Worm (Caenorhabditis elegans) whole organism, late embryonic: ENCODE results near the gene ztf-27.
A peak's percentile ranks its signal among the peaks of the same experiment; 100 is the strongest.

Source experiments
- C08G9.2 ChIP-seq: sonication (generic microtip); optimal IDR thresholded peaks from 2 replicates; lab custom pipeline; 2016; ENCODE audit warnings: mild to moderate bottlenecking, missing genetic modification characterization, moderate library complexity, missing compliant biosample characterization
- F13H6.1 ChIP-seq: sonication (generic microtip); optimal IDR thresholded peaks from 2 replicates; lab custom pipeline; 2016; ENCODE audit warnings: missing genetic modification characterization, missing compliant biosample characterization
- K02D7.2 ChIP-seq: sonication (generic microtip); optimal IDR thresholded peaks from 2 replicates; lab custom pipeline; 2017; ENCODE audit warnings: mild to moderate bottlenecking, missing genetic modification characterization, missing compliant biosample characterization
- K09A11.1 ChIP-seq: sonication (generic microtip); optimal IDR thresholded peaks from 2 replicates; lab custom pipeline; 2017; ENCODE audit warnings: antibody characterized with exemption, mild to moderate bottlenecking, missing genetic modification characterization, missing compliant biosample characterization; ENCODE audit not compliant: insufficient read depth
- T23F11.4 ChIP-seq: fragments of 200-800 bp; sonication (Bioruptor generic); optimal IDR thresholded peaks from 2 replicates; lab custom pipeline; 2018; ENCODE audit warnings: mild to moderate bottlenecking, missing genetic modification characterization, missing compliant biosample characterization
- Y22D7AL.16 ChIP-seq: sonication (generic microtip); optimal IDR thresholded peaks from 2 replicates; lab custom pipeline; 2016; ENCODE audit warnings: missing genetic modification characterization, missing compliant biosample characterization
- ama-1 ChIP-seq: fragments of 150-350 bp; optimal IDR thresholded peaks from 2 replicates; lab custom pipeline; 2014
- ceh-18 ChIP-seq: sonication (generic microtip); optimal IDR thresholded peaks from 2 replicates; lab custom pipeline; 2016; ENCODE audit warnings: missing genetic modification characterization, missing compliant biosample characterization
- ceh-2 ChIP-seq: sonication (generic microtip); optimal IDR thresholded peaks from 2 replicates; lab custom pipeline; 2016; ENCODE audit warnings: missing genotype, missing genetic modification characterization, missing compliant biosample characterization
- ceh-22 ChIP-seq: sonication (generic microtip); optimal IDR thresholded peaks from 2 replicates; lab custom pipeline; 2017; ENCODE audit warnings: missing biosample characterization, missing genetic modification characterization
- ceh-30 ChIP-seq: fragments of 150-350 bp; optimal IDR thresholded peaks from 2 replicates; lab custom pipeline; 2014; ENCODE audit warnings: missing biosample characterization, missing genetic modification characterization
- ceh-31 ChIP-seq: sonication (generic microtip); optimal IDR thresholded peaks from 2 replicates; lab custom pipeline; 2016; ENCODE audit warnings: missing genetic modification characterization, missing compliant biosample characterization
- ceh-45 ChIP-seq: fragments of 200-800 bp; sonication (Bioruptor generic); IDR thresholded peaks from 2 replicates; pipeline ENCODE4 v1.3.6; 2022; ENCODE audit warnings: missing genetic modification reagents, missing genetic modification characterization, missing compliant biosample characterization
- ceh-6 ChIP-seq: fragments of 200-800 bp; sonication (Bioruptor generic); optimal IDR thresholded peaks from 2 replicates; lab custom pipeline; 2018; ENCODE audit warnings: mild to moderate bottlenecking, missing genetic modification characterization, missing compliant biosample characterization
- ceh-9 ChIP-seq: sonication (generic microtip); optimal IDR thresholded peaks from 2 replicates; lab custom pipeline; 2016; ENCODE audit warnings: mild to moderate bottlenecking, missing genetic modification characterization, inconsistent platforms, missing compliant biosample characterization
- dve-1 ChIP-seq: sonication (generic microtip); optimal IDR thresholded peaks from 2 replicates; lab custom pipeline; 2017; ENCODE audit warnings: antibody characterized with exemption, mild to moderate bottlenecking, missing genetic modification characterization, missing compliant biosample characterization
- elt-4 ChIP-seq: sonication (generic microtip); optimal IDR thresholded peaks from 2 replicates; lab custom pipeline; 2016; ENCODE audit warnings: missing genetic modification characterization, missing compliant biosample characterization
- ets-4 ChIP-seq: sonication (generic microtip); optimal IDR thresholded peaks from 2 replicates; lab custom pipeline; 2016; ENCODE audit warnings: missing genetic modification characterization, missing compliant biosample characterization
- eyg-1 ChIP-seq: sonication (generic microtip); optimal IDR thresholded peaks from 2 replicates; lab custom pipeline; 2016; ENCODE audit warnings: missing genotype, missing genetic modification characterization, missing compliant biosample characterization
- fax-1 ChIP-seq: sonication (generic microtip); optimal IDR thresholded peaks from 2 replicates; lab custom pipeline; 2016; ENCODE audit warnings: missing genotype, missing genetic modification characterization, missing compliant biosample characterization
- fkh-10 ChIP-seq: fragments of 150-350 bp; optimal IDR thresholded peaks from 2 replicates; lab custom pipeline; 2014; ENCODE audit warnings: missing biosample characterization, missing genetic modification reagents, missing genetic modification characterization
- fkh-6 ChIP-seq: sonication (generic microtip); optimal IDR thresholded peaks from 2 replicates; lab custom pipeline; 2016; ENCODE audit warnings: missing genetic modification characterization, missing compliant biosample characterization
- gmeb-2 ChIP-seq: sonication (generic microtip); optimal IDR thresholded peaks from 2 replicates; lab custom pipeline; 2016; ENCODE audit warnings: missing genetic modification characterization, inconsistent platforms, missing compliant biosample characterization
- hlh-13 ChIP-seq: fragments of 200-800 bp; sonication (Bioruptor generic); optimal IDR thresholded peaks from 2 replicates; lab custom pipeline; 2018; ENCODE audit warnings: mild to moderate bottlenecking, missing genetic modification characterization, missing compliant biosample characterization
- hlh-30 ChIP-seq: sonication (generic microtip); optimal IDR thresholded peaks from 2 replicates; lab custom pipeline; 2017; ENCODE audit warnings: antibody characterized with exemption, missing genetic modification characterization, missing compliant biosample characterization; ENCODE audit not compliant: insufficient read depth
- hlh-6 ChIP-seq: sonication (generic microtip); optimal IDR thresholded peaks from 2 replicates; lab custom pipeline; 2016; ENCODE audit warnings: missing genotype, missing genetic modification characterization, missing compliant biosample characterization
- hlh-8 ChIP-seq: sonication (generic microtip); optimal IDR thresholded peaks from 2 replicates; lab custom pipeline; 2016; ENCODE audit warnings: missing genotype, missing genetic modification characterization, missing compliant biosample characterization
- lim-6 ChIP-seq: sonication (generic microtip); optimal IDR thresholded peaks from 2 replicates; lab custom pipeline; 2016; ENCODE audit warnings: missing genetic modification characterization, missing compliant biosample characterization
- madf-2 ChIP-seq: sonication (generic microtip); optimal IDR thresholded peaks from 2 replicates; lab custom pipeline; 2017; ENCODE audit warnings: missing genetic modification characterization, missing compliant biosample characterization
- mec-3 ChIP-seq: sonication (generic microtip); optimal IDR thresholded peaks from 2 replicates; lab custom pipeline; 2016; ENCODE audit warnings: borderline replicate concordance, missing genetic modification characterization, missing compliant biosample characterization
- nfya-1 ChIP-seq: sonication (generic microtip); optimal IDR thresholded peaks from 2 replicates; lab custom pipeline; 2017; ENCODE audit warnings: missing genetic modification characterization, mild to moderate bottlenecking, missing compliant biosample characterization, antibody characterized with exemption, moderate library complexity
- nhr-11 ChIP-seq: fragments of 150-350 bp; optimal IDR thresholded peaks from 2 replicates; lab custom pipeline; 2014; ENCODE audit warnings: missing biosample characterization, missing genetic modification characterization
- nhr-232 ChIP-seq: sonication (generic microtip); optimal IDR thresholded peaks from 2 replicates; lab custom pipeline; 2016; ENCODE audit warnings: missing genetic modification characterization, missing compliant biosample characterization
- npax-4 ChIP-seq: sonication (generic microtip); optimal IDR thresholded peaks from 2 replicates; lab custom pipeline; 2016; ENCODE audit warnings: missing genetic modification characterization, missing compliant biosample characterization
- odd-2 ChIP-seq: sonication (generic microtip); optimal IDR thresholded peaks from 2 replicates; lab custom pipeline; 2017; ENCODE audit warnings: antibody characterized with exemption, mild to moderate bottlenecking, missing genetic modification characterization, missing compliant biosample characterization
- pag-3 ChIP-seq: sonication (generic microtip); optimal IDR thresholded peaks from 2 replicates; lab custom pipeline; 2016; ENCODE audit warnings: missing compliant biosample characterization, missing genetic modification characterization, borderline replicate concordance
- pat-9 ChIP-seq: fragments of 200-800 bp; sonication (Bioruptor generic); optimal IDR thresholded peaks from 2 replicates; lab custom pipeline; 2018; ENCODE audit warnings: mild to moderate bottlenecking, missing genetic modification characterization, moderate library complexity, missing compliant biosample characterization
- pha-2 ChIP-seq: sonication (generic microtip); optimal IDR thresholded peaks from 2 replicates; lab custom pipeline; 2017; ENCODE audit warnings: mild to moderate bottlenecking, missing genetic modification characterization, missing compliant biosample characterization
- ref-2 ChIP-seq: sonication (generic microtip); optimal IDR thresholded peaks from 2 replicates; lab custom pipeline; 2016; ENCODE audit warnings: missing genetic modification characterization, missing compliant biosample characterization
- rnt-1 ChIP-seq: sonication (generic microtip); optimal IDR thresholded peaks from 2 replicates; lab custom pipeline; 2016; ENCODE audit warnings: missing genetic modification characterization, missing compliant biosample characterization
- sox-2 ChIP-seq: fragments of 200-800 bp; sonication (Bioruptor generic); IDR thresholded peaks from 2 replicates; pipeline ENCODE4 v1.3.6; 2022; ENCODE audit warnings: missing genetic modification reagents, missing genetic modification characterization, missing compliant biosample characterization
- sox-4 ChIP-seq: sonication (generic microtip); optimal IDR thresholded peaks from 2 replicates; lab custom pipeline; 2017; ENCODE audit warnings: mild to moderate bottlenecking, missing genetic modification characterization, inconsistent platforms, missing compliant biosample characterization
- tbx-2 ChIP-seq: sonication (generic microtip); optimal IDR thresholded peaks from 2 replicates; lab custom pipeline; 2016; ENCODE audit warnings: missing genetic modification characterization, missing compliant biosample characterization
- unc-55 ChIP-seq: sonication (generic microtip); optimal IDR thresholded peaks from 2 replicates; lab custom pipeline; 2017; ENCODE audit warnings: missing biosample characterization, missing genetic modification reagents, missing genetic modification characterization
- ztf-16 ChIP-seq: sonication (generic microtip); optimal IDR thresholded peaks from 2 replicates; lab custom pipeline; 2017; ENCODE audit warnings: missing genetic modification characterization, missing compliant biosample characterization

The ztf-27 gene

ce11 chrII:10374776-10375175 lies 10.4 kb upstream of the ztf-27 start:
- no peak for TF ChIP-seq C08G9.2 (tag; lab: Kevin White, UChicago)
- TF ChIP-seq T23F11.4 (GFP tag; lab: Kevin White, UChicago), result no peak
- TF ChIP-seq fkh-10 (GFP tag; lab: Kevin White, UChicago), result no peak
- TF ChIP-seq nhr-11, result no peak
- TF ChIP-seq ceh-45 (GFP tag; lab: Robert Waterston, UW), result no peak
- no peak for TF ChIP-seq fkh-6 (tag; lab: Kevin White, UChicago)
- TF ChIP-seq rnt-1 (tag; lab: Kevin White, UChicago), result no peak
- TF ChIP-seq madf-2 (tag; lab: Kevin White, UChicago), result no peak
- no peak for TF ChIP-seq mec-3 (tag; lab: Kevin White, UChicago)
- no peak for TF ChIP-seq nhr-232 (tag; lab: Kevin White, UChicago)
- no peak for TF ChIP-seq elt-4 (tag; lab: Kevin White, UChicago)
- no peak for TF ChIP-seq hlh-8
- no peak for TF ChIP-seq odd-2 (tag; lab: Kevin White, UChicago)
- no peak for TF ChIP-seq Y22D7AL.16 (tag; lab: Kevin White, UChicago)
- no peak for TF ChIP-seq fax-1 (tag; lab: Kevin White, UChicago)

- TF ChIP-seq hlh-6 (tag; lab: Kevin White, UChicago) (no peak), T23F11.4 (GFP tag; lab: Kevin White, UChicago) (no peak), ceh-2 (tag; lab: Kevin White, UChicago) (no peak), eyg-1 (no peak), ceh-6 (GFP tag; lab: Kevin White, UChicago) (no peak), nhr-11 (no peak), pag-3 (tag; lab: Kevin White, UChicago) (no peak), ceh-30 (tag; lab: Kevin White, UChicago) (no peak), npax-4 (tag; lab: Kevin White, UChicago) (no peak), K02D7.2 (tag; lab: Kevin White, UChicago) (no peak), sox-2 (GFP tag; lab: Robert Waterston, UW) (no peak), gmeb-2 (tag; lab: Kevin White, UChicago) (no peak), pha-2 (no peak), lim-6 (tag; lab: Kevin White, UChicago) (no peak), tbx-2 (no peak), hlh-13 (no peak), fkh-10 (GFP tag; lab: Kevin White, UChicago) (no peak), K09A11.1 (tag; lab: Kevin White, UChicago) (no peak)
Observed at ce11 chrII:10377901-10378300, 7.2 kb upstream of the ztf-27 start.

- no peak for TF ChIP-seq ceh-9
- TF ChIP-seq hlh-8, result no peak
- no peak for TF ChIP-seq pat-9 (tag; lab: Kevin White, UChicago)
- TF ChIP-seq ceh-6 (GFP tag; lab: Kevin White, UChicago), result no peak
Observed at ce11 chrII:10379546-10379945, 5.6 kb upstream of the ztf-27 start.

- peak; percentile 24 for TF ChIP-seq F13H6.1 (tag; lab: Kevin White, UChicago)
- peak; percentile 58 for TF ChIP-seq ceh-18 (tag; lab: Kevin White, UChicago)
- no peak for TF ChIP-seq sox-4 (tag; lab: Kevin White, UChicago)
- peak; percentile 3 for TF ChIP-seq madf-2 (tag; lab: Kevin White, UChicago)
- no peak for TF ChIP-seq fkh-10 (GFP tag; lab: Kevin White, UChicago)
- peak; percentile 33 for TF ChIP-seq ceh-31 (tag; lab: Kevin White, UChicago)
- TF ChIP-seq hlh-6 (tag; lab: Kevin White, UChicago), result no peak
- peak; percentile 11 for TF ChIP-seq ets-4 (tag; lab: Kevin White, UChicago)
- TF ChIP-seq ztf-16 (tag; lab: Kevin White, UChicago), result peak; percentile 6
- TF ChIP-seq ceh-2 (tag; lab: Kevin White, UChicago), result peak; percentile 28
- peak; percentile 29 for TF ChIP-seq dve-1
- no peak for TF ChIP-seq odd-2 (tag; lab: Kevin White, UChicago)
- TF ChIP-seq ama-1 (lab: Kevin White, UChicago), result no peak
- peak; percentile 41 for TF ChIP-seq tbx-2
- TF ChIP-seq K02D7.2 (tag; lab: Kevin White, UChicago), result no peak
- peak; percentile 9 for TF ChIP-seq hlh-30
- TF ChIP-seq unc-55 (GFP tag; lab: Kevin White, UChicago), result peak; percentile 62
- TF ChIP-seq nfya-1 (tag; lab: Kevin White, UChicago), result peak; percentile 71
- peak; percentile 8 for TF ChIP-seq ref-2 (tag; lab: Kevin White, UChicago)
- TF ChIP-seq ceh-22, result no peak
Observed at ce11 chrII:10382247-10382646, 2.9 kb upstream of the ztf-27 start.
